Worm (Caenorhabditis elegans) whole organism, young adult: Measurements from ENCODE around the gene C03H12.1.

Source experiments
- B0019.2 ChIP-seq: fragments of 200-800 bp; sonication (Bioruptor generic); conservative IDR thresholded peaks from 2 replicates; pipeline ENCODE4 v1.3.6; 2022; ENCODE audit warnings: missing genetic modification reagents, missing genetic modification characterization, missing compliant biosample characterization
- B0336.3 ChIP-seq: fragments of 200-800 bp; sonication (Bioruptor generic); IDR thresholded peaks from 2 replicates; pipeline ENCODE4 v1.3.6; 2022; ENCODE audit warnings: missing genetic modification characterization, missing compliant biosample characterization
- D2030.7 ChIP-seq: fragments of 200-800 bp; sonication (Bioruptor generic); IDR thresholded peaks from 2 replicates; pipeline ENCODE4 v1.3.6; 2022; ENCODE audit warnings: missing genetic modification reagents, missing genetic modification characterization, missing compliant biosample characterization
- F23B12.7 ChIP-seq: sonication (generic microtip); optimal IDR thresholded peaks from 2 replicates; lab custom pipeline; 2017; ENCODE audit warnings: missing genetic modification characterization, mild to moderate bottlenecking, missing compliant biosample characterization, antibody characterized with exemption, moderate library complexity; ENCODE audit not compliant: insufficient read depth
- F33H1.4 ChIP-seq: fragments of 200-800 bp; sonication (Bioruptor generic); IDR thresholded peaks from 2 replicates; pipeline ENCODE4 v1.3.6; 2022; ENCODE audit warnings: missing genetic modification reagents, missing genetic modification characterization, missing compliant biosample characterization
- F39B2.1 ChIP-seq: fragments of 200-800 bp; sonication (Bioruptor generic); IDR thresholded peaks from 2 replicates; pipeline ENCODE4 v1.3.6; 2022; ENCODE audit warnings: missing genetic modification reagents, missing genetic modification characterization, missing compliant biosample characterization
- F57A8.1 ChIP-seq: fragments of 200-800 bp; sonication (Bioruptor generic); optimal IDR thresholded peaks from 2 replicates; lab custom pipeline; 2018; ENCODE audit warnings: mild to moderate bottlenecking, missing genetic modification characterization, moderate library complexity, missing compliant biosample characterization
- K11D2.4 ChIP-seq: fragments of 200-800 bp; sonication (Bioruptor generic); IDR thresholded peaks from 2 replicates; pipeline ENCODE4 v1.3.6; 2022; ENCODE audit warnings: missing genetic modification reagents, missing genetic modification characterization, missing compliant biosample characterization
- T07F8.4 ChIP-seq: sonication (generic microtip); optimal IDR thresholded peaks from 2 replicates; lab custom pipeline; 2016; ENCODE audit warnings: mild to moderate bottlenecking, missing genetic modification characterization, moderate library complexity, missing compliant biosample characterization
- T26A5.8 ChIP-seq: sonication (generic microtip); optimal IDR thresholded peaks from 2 replicates; lab custom pipeline; 2016; ENCODE audit warnings: missing genetic modification characterization, missing compliant biosample characterization
- Y56A3A.18 ChIP-seq: fragments of 200-800 bp; sonication (Bioruptor generic); IDR thresholded peaks from 2 replicates; pipeline ENCODE4 v1.3.6; 2022; ENCODE audit warnings: missing genetic modification reagents, missing genetic modification characterization, missing compliant biosample characterization
- attf-3 ChIP-seq: fragments of 200-800 bp; sonication (Bioruptor generic); conservative IDR thresholded peaks from 2 replicates; pipeline ENCODE4 v1.3.6; 2022; ENCODE audit warnings: missing genetic modification reagents, missing genetic modification characterization, missing compliant biosample characterization
- attf-6 ChIP-seq: fragments of 200-800 bp; sonication (Bioruptor generic); IDR thresholded peaks from 2 replicates; pipeline ENCODE4 v1.3.6; 2022; ENCODE audit warnings: missing genetic modification reagents, missing genetic modification characterization, missing compliant biosample characterization
- bed-2 ChIP-seq: fragments of 200-800 bp; sonication (Bioruptor generic); IDR thresholded peaks from 2 replicates; pipeline ENCODE4 v1.3.6; 2022; ENCODE audit warnings: missing genetic modification reagents, missing genetic modification characterization, missing compliant biosample characterization
- ceh-100 ChIP-seq: fragments of 200-800 bp; sonication (Bioruptor generic); IDR thresholded peaks from 2 replicates; pipeline ENCODE4 v1.3.6; 2022; ENCODE audit warnings: missing genetic modification reagents, missing genetic modification characterization, missing compliant biosample characterization
- ceh-58 ChIP-seq: fragments of 200-800 bp; sonication (Bioruptor generic); IDR thresholded peaks from 2 replicates; pipeline ENCODE4 v1.3.6; 2022; ENCODE audit warnings: missing genetic modification characterization, missing compliant biosample characterization
- ceh-79 ChIP-seq: sonication (generic microtip); optimal IDR thresholded peaks from 2 replicates; lab custom pipeline; 2017; ENCODE audit warnings: mild to moderate bottlenecking, missing genetic modification characterization, missing compliant biosample characterization
- chd-7 ChIP-seq: sonication (generic microtip); optimal IDR thresholded peaks from 2 replicates; lab custom pipeline; 2016; ENCODE audit warnings: mild to moderate bottlenecking, missing genetic modification characterization, moderate library complexity, missing compliant biosample characterization
- die-1 ChIP-seq: sonication (generic microtip); optimal IDR thresholded peaks from 2 replicates; lab custom pipeline; 2016; ENCODE audit warnings: missing genotype, mild to moderate bottlenecking, missing genetic modification characterization, missing compliant biosample characterization
- dox-1 ChIP-seq: fragments of 200-800 bp; sonication (Bioruptor generic); IDR thresholded peaks from 2 replicates; pipeline ENCODE4 v1.3.6; 2022; ENCODE audit warnings: missing genetic modification reagents, missing genetic modification characterization, missing compliant biosample characterization
- egl-18 ChIP-seq: fragments of 200-800 bp; sonication (Bioruptor generic); IDR thresholded peaks from 2 replicates; pipeline ENCODE4 v1.3.6; 2022; ENCODE audit warnings: missing genetic modification reagents, missing genetic modification characterization, missing compliant biosample characterization
- fkh-3 ChIP-seq: sonication (generic microtip); optimal IDR thresholded peaks from 2 replicates; lab custom pipeline; 2016; ENCODE audit warnings: mild to moderate bottlenecking, missing genetic modification characterization, missing compliant biosample characterization
- gei-17 ChIP-seq: fragments of 200-800 bp; sonication (Bioruptor generic); optimal IDR thresholded peaks from 2 replicates; lab custom pipeline; 2018; ENCODE audit warnings: mild to moderate bottlenecking, missing genetic modification characterization, missing compliant biosample characterization
- him-1 ChIP-seq: sonication (generic microtip); optimal IDR thresholded peaks from 2 replicates; lab custom pipeline; 2016; ENCODE audit warnings: missing genotype, missing genetic modification reagents, missing genetic modification characterization, missing compliant biosample characterization
- lin-26 ChIP-seq: fragments of 200-800 bp; sonication (Bioruptor generic); IDR thresholded peaks from 2 replicates; pipeline ENCODE4 v1.3.6; 2022; ENCODE audit warnings: missing genetic modification reagents, missing genetic modification characterization, missing compliant biosample characterization
- lin-40 ChIP-seq: sonication (generic microtip); optimal IDR thresholded peaks from 2 replicates; lab custom pipeline; 2016; ENCODE audit warnings: missing genetic modification characterization, mild to moderate bottlenecking, missing compliant biosample characterization, missing genotype, missing genetic modification reagents
- lin-54 ChIP-seq: fragments of 200-800 bp; sonication (Bioruptor generic); optimal IDR thresholded peaks from 2 replicates; lab custom pipeline; 2018; ENCODE audit warnings: mild to moderate bottlenecking, missing genetic modification characterization, missing compliant biosample characterization
- lsl-1 ChIP-seq: fragments of 200-800 bp; sonication (Bioruptor generic); optimal IDR thresholded peaks from 2 replicates; lab custom pipeline; 2018; ENCODE audit warnings: mild to moderate bottlenecking, missing genetic modification characterization, moderate library complexity, missing compliant biosample characterization
- madf-10 ChIP-seq: sonication (generic microtip); optimal IDR thresholded peaks from 2 replicates; lab custom pipeline; 2016; ENCODE audit warnings: mild to moderate bottlenecking, missing genetic modification characterization, missing compliant biosample characterization
- madf-6 ChIP-seq: fragments of 200-800 bp; sonication (Bioruptor generic); IDR thresholded peaks from 2 replicates; pipeline ENCODE4 v1.3.6; 2022; ENCODE audit warnings: missing genetic modification reagents, missing genetic modification characterization, missing compliant biosample characterization
- madf-8 ChIP-seq: fragments of 200-800 bp; sonication (Bioruptor generic); conservative IDR thresholded peaks from 2 replicates; pipeline ENCODE4 v1.3.6; 2022; ENCODE audit warnings: missing genetic modification reagents, missing genetic modification characterization, missing compliant biosample characterization
- mel-28 ChIP-seq: sonication (generic microtip); optimal IDR thresholded peaks from 2 replicates; lab custom pipeline; 2016; ENCODE audit warnings: borderline replicate concordance, mild to moderate bottlenecking, missing genetic modification characterization, missing compliant biosample characterization
- mxl-1 ChIP-seq: sonication (generic microtip); optimal IDR thresholded peaks from 2 replicates; lab custom pipeline; 2016; ENCODE audit warnings: missing genetic modification characterization, missing compliant biosample characterization
- nfya-2 ChIP-seq: fragments of 200-800 bp; sonication (Bioruptor generic); IDR thresholded peaks from 2 replicates; pipeline ENCODE4 v1.3.6; 2022; ENCODE audit warnings: missing genetic modification reagents, missing genetic modification characterization, missing compliant biosample characterization
- rcor-1 ChIP-seq: fragments of 200-800 bp; sonication (Bioruptor generic); IDR thresholded peaks from 2 replicates; pipeline ENCODE4 v1.3.6; 2022; ENCODE audit warnings: missing genetic modification reagents, missing genetic modification characterization, missing compliant biosample characterization
- rec-8 ChIP-seq, 2 experiments: sonication (generic microtip); optimal IDR thresholded peaks; 2 replicates each; lab custom pipeline; 2016; ENCODE audit warnings: mild to moderate bottlenecking in 2 of 2, missing genetic modification characterization in 2 of 2, missing genetic modification reagents in 2 of 2, missing genotype in 2 of 2, missing biosample characterization in 1 of 2, missing compliant biosample characterization in 1 of 2, moderate library complexity in 1 of 2
- rpc-1 ChIP-seq, 2 experiments: fragments of 150-350 bp in 1 of 2; sonication (generic microtip) in 1 of 2; optimal IDR thresholded peaks; 2 replicates each; lab custom pipeline; 2014 to 2018; ENCODE audit warnings: missing biosample characterization in 1 of 2, missing genetic modification characterization in 1 of 2, missing genetic modification reagents in 1 of 2, missing genotype in 1 of 2
- snpc-4 ChIP-seq, 5 experiments: fragments of 150-350 bp in 1 of 5; sonication (generic microtip) in 4 of 5; optimal IDR thresholded peaks; 2 replicates each; lab custom pipeline; 2014 to 2018; ENCODE audit warnings: missing genetic modification characterization in 5 of 5, missing biosample characterization in 3 of 5, antibody characterized with exemption in 2 of 5, mild to moderate bottlenecking in 2 of 5, missing compliant biosample characterization in 2 of 5, missing genotype in 2 of 5, moderate library complexity in 2 of 5, missing genetic modification reagents in 1 of 5
- somi-1 ChIP-seq: fragments of 200-800 bp; sonication (Bioruptor generic); optimal IDR thresholded peaks from 2 replicates; lab custom pipeline; 2018; ENCODE audit warnings: mild to moderate bottlenecking, missing genetic modification characterization, missing compliant biosample characterization
- sptf-2 ChIP-seq: fragments of 200-800 bp; sonication (Bioruptor generic); optimal IDR thresholded peaks from 2 replicates; lab custom pipeline; 2018; ENCODE audit warnings: mild to moderate bottlenecking, missing genetic modification characterization, missing compliant biosample characterization
- tbp1 ChIP-seq: fragments of 200-800 bp; sonication (Bioruptor generic); optimal IDR thresholded peaks from 2 replicates; lab custom pipeline; 2018; ENCODE audit warnings: mild to moderate bottlenecking, missing genetic modification characterization, missing compliant biosample characterization
- tlf-1 ChIP-seq: fragments of 200-800 bp; sonication (Bioruptor generic); optimal IDR thresholded peaks from 2 replicates; lab custom pipeline; 2018; ENCODE audit warnings: mild to moderate bottlenecking, missing genetic modification characterization, missing compliant biosample characterization
- zfh-2 ChIP-seq: fragments of 200-800 bp; sonication (Bioruptor generic); conservative IDR thresholded peaks from 2 replicates; pipeline ENCODE4 v1.3.6; 2022; ENCODE audit warnings: missing genetic modification reagents, missing genetic modification characterization, missing compliant biosample characterization
- zim-3 ChIP-seq: sonication (generic microtip); optimal IDR thresholded peaks from 2 replicates; lab custom pipeline; 2017; ENCODE audit warnings: mild to moderate bottlenecking, missing genetic modification characterization, moderate library complexity, missing compliant biosample characterization
- ztf-18 ChIP-seq: sonication (generic microtip); optimal IDR thresholded peaks from 2 replicates; lab custom pipeline; 2016; ENCODE audit warnings: missing genotype, mild to moderate bottlenecking, missing genetic modification characterization, missing compliant biosample characterization
- ztf-25 ChIP-seq: fragments of 200-800 bp; sonication (Bioruptor generic); IDR thresholded peaks from 2 replicates; pipeline ENCODE4 v1.3.6; 2022; ENCODE audit warnings: missing genetic modification reagents, missing genetic modification characterization, missing compliant biosample characterization
- ztf-26 ChIP-seq: sonication (generic microtip); optimal IDR thresholded peaks from 2 replicates; lab custom pipeline; 2017; ENCODE audit warnings: missing genetic modification characterization, missing compliant biosample characterization

The C03H12.1 gene

DNA sequence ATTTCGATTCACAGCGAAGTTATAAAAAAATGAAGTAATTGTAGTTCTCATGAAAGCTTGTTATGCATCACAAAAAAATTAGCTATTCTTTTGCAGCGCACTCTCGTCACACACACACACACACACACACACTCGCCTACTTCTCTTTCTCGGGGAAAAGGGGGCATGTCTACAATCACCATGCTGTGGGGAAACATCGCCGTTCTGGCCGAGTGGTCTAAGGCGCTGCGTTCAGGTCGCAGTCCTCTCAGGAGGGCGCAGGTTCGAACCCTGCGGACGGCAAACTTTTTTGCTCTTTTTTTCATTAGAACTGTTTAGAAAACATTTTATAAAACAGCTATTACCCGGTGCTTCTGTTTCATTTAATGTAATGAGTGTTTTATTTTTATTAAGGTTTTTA, 52.6 kb downstream of the C03H12.1 start (continued):
- TF ChIP-seq T26A5.8 = peak; percentile 74
- TF ChIP-seq attf-6 = peak; percentile 62; the same call in 1 of the 2 replicates
- TF ChIP-seq K11D2.4 = peak; percentile 90
- peak; percentile 89 for TF ChIP-seq zfh-2
- TF ChIP-seq F33H1.4 (GFP tag; lab: Robert Waterston, UW) = 0 out of 2 replicates have a peak, but pooled peaks have one; percentile 24
- peak; percentile 7 for TF ChIP-seq lsl-1 (GFP tag; lab: Kevin White, UChicago)
- peak; percentile 58; the same call in 1 of the 2 replicates for TF ChIP-seq B0019.2
- TF ChIP-seq dox-1 (GFP tag; lab: Robert Waterston, UW) = peak; percentile 93
- TF ChIP-seq madf-6 (GFP tag; lab: Robert Waterston, UW) = peak; percentile 59
- peak; percentile 83 for TF ChIP-seq F23B12.7
- TF ChIP-seq somi-1 = peak; percentile 44
- 0 out of 2 replicates have a peak, but pooled peaks have one; percentile 36 for TF ChIP-seq attf-3 (GFP tag; lab: Robert Waterston, UW)
- TF ChIP-seq ceh-79 (tag; lab: Kevin White, UChicago) = peak; percentile 45
- TF ChIP-seq madf-10 (tag; lab: Kevin White, UChicago) = peak; percentile 77
- no peak for TF ChIP-seq mel-28 (tag; lab: Kevin White, UChicago)
- peak; percentile 64 for TF ChIP-seq mxl-1
- TF ChIP-seq him-1 (tag; lab: Kevin White, UChicago) = peak; percentile 82
- peak; percentile 96 for TF ChIP-seq tbp1 (GFP tag; lab: Kevin White, UChicago)
- TF ChIP-seq tlf-1 (GFP tag; lab: Kevin White, UChicago) = peak; percentile 2
- TF ChIP-seq fkh-3 = peak; percentile 48
- peak; percentile 63 to 87 for TF ChIP-seq rec-8 (tag; optimal IDR thresholded peaks at IDR 0.05; lab: Kevin White, UChicago)
- TF ChIP-seq rcor-1 (GFP tag; lab: Robert Waterston, UW) = peak; percentile 82
- peak; percentile 56 for TF ChIP-seq F57A8.1 (GFP tag; lab: Kevin White, UChicago)
- TF ChIP-seq Y56A3A.18 = peak; percentile 67; the same call in 1 of the 2 replicates
- peak; percentile 46 for TF ChIP-seq ztf-26 (tag; lab: Kevin White, UChicago)
- TF ChIP-seq T07F8.4 (tag; lab: Kevin White, UChicago) = peak; percentile 72
- TF ChIP-seq nfya-2 (GFP tag; lab: Robert Waterston, UW) = no peak
- peak; percentile 43; the same call in 1 of the 2 replicates for TF ChIP-seq egl-18 (GFP tag; lab: Robert Waterston, UW)
- peak; percentile 83 for TF ChIP-seq ztf-25 (GFP tag; lab: Robert Waterston, UW)
- peak; percentile 61 for TF ChIP-seq zim-3
- peak; percentile 34; the same call in 1 of the 2 replicates for TF ChIP-seq ceh-100 (GFP tag; lab: Robert Waterston, UW)
- peak; percentile 21; the same call in 1 of the 2 replicates for TF ChIP-seq bed-2
- peak; percentile 60 for TF ChIP-seq lin-54 (GFP tag; lab: Kevin White, UChicago)
- peak; percentile 79 for TF ChIP-seq gei-17 (GFP tag; lab: Kevin White, UChicago)
- no peak for TF ChIP-seq madf-8 (GFP tag; lab: Robert Waterston, UW)
- TF ChIP-seq sptf-2 (GFP tag; lab: Kevin White, UChicago) = no peak
- TF ChIP-seq F39B2.1 (GFP tag; lab: Robert Waterston, UW) = 0 out of 2 replicates have a peak, but pooled peaks have one; percentile 29
- peak; percentile 64 for TF ChIP-seq snpc-4 (GFP tag; optimal IDR thresholded peaks at IDR 0.05; lab: Kevin White, UChicago)
- TF ChIP-seq snpc-4 (tag; optimal IDR thresholded peaks at IDR 0.05; lab: Kevin White, UChicago) = peak; percentile 32 to 85 (median 66)
- TF ChIP-seq ztf-18 (tag; lab: Kevin White, UChicago) = peak; percentile 80
- TF ChIP-seq lin-26 (GFP tag; lab: Robert Waterston, UW) = peak; percentile 96
- peak; percentile 89 for TF ChIP-seq rpc-1 (optimal IDR thresholded peaks at IDR 0.05; lab: Kevin White, UChicago)
- peak; percentile 89 for TF ChIP-seq rpc-1 (tag; optimal IDR thresholded peaks at IDR 0.05; lab: Kevin White, UChicago)
- TF ChIP-seq die-1 = peak; percentile 82
- peak; percentile 65 for TF ChIP-seq chd-7
- peak; percentile 56 for TF ChIP-seq lin-40 (tag; lab: Kevin White, UChicago)
- TF ChIP-seq ceh-58 (GFP tag; lab: Robert Waterston, UW) = no peak
- peak; percentile 79 for TF ChIP-seq B0336.3
- TF ChIP-seq D2030.7 (GFP tag; lab: Robert Waterston, UW) = peak; percentile 84
